Worm (Caenorhabditis elegans): ENCODE measurements around the gene pacl-1.

DNA sequence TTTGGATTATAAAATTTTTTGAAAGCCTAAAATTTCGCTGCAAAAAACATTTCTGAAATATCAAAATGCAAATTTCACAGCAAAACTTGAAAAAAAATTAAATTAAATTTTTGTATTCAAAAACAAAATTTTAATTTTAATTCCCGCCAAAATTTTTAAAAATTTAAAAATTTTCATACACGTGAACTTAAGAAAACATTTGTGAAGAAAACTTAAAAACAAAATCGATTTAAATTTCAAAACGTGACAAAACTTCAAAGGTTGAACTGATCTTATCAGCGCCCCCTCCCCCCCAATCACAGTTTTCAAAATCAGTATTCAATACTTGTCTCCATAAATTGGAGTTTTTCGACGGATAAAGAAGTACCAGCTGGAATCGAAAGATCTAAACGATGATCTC, 38.0 kb downstream of the pacl-1 start, which contains the start of gene F21H7.5:
- TF ChIP-seq elt-3 (tag; optimal IDR thresholded peaks at IDR 0.05) (no peak), nhr-77 (tag; optimal IDR thresholded peaks at IDR 0.05) (no peak), hlh-17 (GFP tag; optimal IDR thresholded peaks at IDR 0.05; ENCODE audit: borderline replicate concordance) (no peak), efl-1 (optimal IDR thresholded peaks at IDR 0.05) (no peak), efl-1 (GFP tag; optimal IDR thresholded peaks at IDR 0.05 in 1 of 2) (no peak), grh-1 (GFP tag; IDR thresholded peaks at IDR 0.05) (no peak), mep-1 (tag; optimal IDR thresholded peaks at IDR 0.05) (no peak), hpl-2 (GFP tag; optimal IDR thresholded peaks at IDR 0.05) (no peak), aly-2 (tag; optimal IDR thresholded peaks at IDR 0.05) (no peak), lir-3 (tag; optimal IDR thresholded peaks at IDR 0.05; ENCODE audit: poor library complexity) (no peak), nhr-19 (GFP tag; conservative IDR thresholded peaks at IDR 0.05) (no peak)
